Fruit fly (Drosophila melanogaster) whole organism, embryonic: ENCODE results near the gene Csk.

Experiments
- Adf1 ChIP-seq: fragments of 200-800 bp; sonication (Bioruptor generic); IDR thresholded peaks from 2 replicates; pipeline ENCODE4 v1.3.6; 2022; ENCODE audit warnings: missing biosample characterization, missing genetic modification characterization
- B-H2 ChIP-seq: fragments of 200-800 bp; sonication (Bioruptor generic); optimal IDR thresholded peaks from 2 replicates; lab custom pipeline; 2018; ENCODE audit warnings: missing biosample characterization, mild to moderate bottlenecking, missing genetic modification characterization
- CG11085 ChIP-seq: fragments of 200-800 bp; sonication (Bioruptor generic); IDR thresholded peaks from 2 replicates; pipeline ENCODE4 v1.3.6; 2022; ENCODE audit warnings: missing biosample characterization, missing genetic modification characterization
- CG12071 ChIP-seq: fragments of 200-800 bp; sonication (Bioruptor generic); optimal IDR thresholded peaks from 3 replicates; lab custom pipeline; 2018; ENCODE audit warnings: missing biosample characterization, mild to moderate bottlenecking, missing genetic modification characterization
- CG13624 ChIP-seq: fragments of 200-800 bp; sonication (Bioruptor generic); optimal IDR thresholded peaks from 2 replicates; lab custom pipeline; 2016; ENCODE audit warnings: missing biosample characterization, missing genetic modification characterization
- CG14965 ChIP-seq: fragments of 200-800 bp; sonication (Bioruptor generic); optimal IDR thresholded peaks from 2 replicates; lab custom pipeline; 2016; ENCODE audit warnings: missing biosample characterization, missing genetic modification characterization, borderline replicate concordance
- CG16863 ChIP-seq: fragments of 200-800 bp; sonication (Bioruptor generic); optimal IDR thresholded peaks from 3 replicates; lab custom pipeline; 2016; ENCODE audit warnings: missing biosample characterization, missing genetic modification characterization
- CG3281 ChIP-seq: fragments of 200-800 bp; sonication (Bioruptor generic); optimal IDR thresholded peaks from 3 replicates; lab custom pipeline; 2017; ENCODE audit warnings: missing biosample characterization, mild to moderate bottlenecking, missing genetic modification characterization
- CG34376 ChIP-seq: fragments of 200-800 bp; sonication (Bioruptor generic); optimal IDR thresholded peaks from 2 replicates; lab custom pipeline; 2018; ENCODE audit warnings: missing biosample characterization, mild to moderate bottlenecking, missing genetic modification characterization
- CG43689 ChIP-seq: fragments of 200-800 bp; sonication (Bioruptor generic); IDR thresholded peaks from 2 replicates; pipeline ENCODE4 v1.3.6; 2022; ENCODE audit warnings: missing biosample characterization, missing genetic modification characterization
- CG6654 ChIP-seq: fragments of 200-800 bp; sonication (Bioruptor generic); optimal IDR thresholded peaks from 2 replicates; lab custom pipeline; 2017; ENCODE audit warnings: missing biosample characterization, mild to moderate bottlenecking, missing genetic modification characterization
- CG6765 ChIP-seq: fragments of 200-800 bp; sonication (Bioruptor generic); optimal IDR thresholded peaks from 3 replicates; lab custom pipeline; 2017; ENCODE audit warnings: missing biosample characterization, mild to moderate bottlenecking, missing genetic modification characterization
- CkIIα-i1 ChIP-seq: fragments of 200-800 bp; sonication (Bioruptor generic); IDR thresholded peaks from 2 replicates; pipeline ENCODE4 v1.3.6; 2022; ENCODE audit warnings: missing biosample characterization, missing genetic modification characterization
- CrebB ChIP-seq: fragments of 200-800 bp; sonication (Bioruptor generic); optimal IDR thresholded peaks from 3 replicates; lab custom pipeline; 2018; ENCODE audit warnings: missing biosample characterization, mild to moderate bottlenecking, missing genetic modification characterization
- Dfd ChIP-seq, 2 experiments: fragments of >200 bp; optimal IDR thresholded peaks; 2 replicates each; lab custom pipeline; 2017; ENCODE audit warnings: missing biosample characterization in 2 of 2, missing genetic modification characterization in 2 of 2
- GATAe ChIP-seq: fragments of 200-800 bp; sonication (Bioruptor generic); conservative IDR thresholded peaks from 2 replicates; pipeline ENCODE4 v1.3.6; 2022; ENCODE audit warnings: missing biosample characterization, missing genetic modification characterization
- HLH3B ChIP-seq: fragments of 200-800 bp; sonication (Bioruptor generic); IDR thresholded peaks from 2 replicates; pipeline ENCODE4 v1.3.6; 2022; ENCODE audit warnings: missing biosample characterization, missing genetic modification characterization
- Hr3 ChIP-seq: fragments of 200-800 bp; sonication (Bioruptor generic); optimal IDR thresholded peaks from 3 replicates; lab custom pipeline; 2016; ENCODE audit warnings: missing biosample characterization, missing genetic modification characterization
- Lim3 ChIP-seq: fragments of 200-800 bp; sonication (Bioruptor generic); IDR thresholded peaks from 2 replicates; pipeline ENCODE4 v1.3.6; 2022; ENCODE audit warnings: missing biosample characterization, missing genetic modification characterization
- Med ChIP-seq: fragments of 200-800 bp; sonication (Bioruptor generic); peaks from one replicate; lab custom pipeline; 2016; ENCODE audit warnings: missing biosample characterization, missing genetic modification characterization, mild to moderate bottlenecking, inconsistent platforms, moderate library complexity
- PHDP ChIP-seq: fragments of 200-800 bp; sonication (Bioruptor generic); optimal IDR thresholded peaks from 3 replicates; lab custom pipeline; 2018; ENCODE audit warnings: missing biosample characterization, mild to moderate bottlenecking, missing genetic modification characterization, moderate library complexity
- Pdp1 ChIP-seq, 2 experiments: fragments of 200-800 bp; sonication (Bioruptor generic); optimal IDR thresholded peaks; 3 replicates each; lab custom pipeline; 2016; ENCODE audit warnings: missing biosample characterization in 2 of 2, missing genetic modification characterization in 2 of 2, mild to moderate bottlenecking in 1 of 2, moderate library complexity in 1 of 2
- Usf ChIP-seq: fragments of 200-800 bp; sonication (Bioruptor generic); optimal IDR thresholded peaks from 2 replicates; lab custom pipeline; 2017; ENCODE audit warnings: missing genotype, missing biosample characterization, missing genetic modification characterization
- bbx ChIP-seq: fragments of 200-800 bp; sonication (Bioruptor generic); IDR thresholded peaks from 2 replicates; pipeline ENCODE4 v1.3.6; 2022; ENCODE audit warnings: missing biosample characterization, missing genetic modification characterization; ENCODE audit not compliant: partially characterized antibody
- cato ChIP-seq: fragments of 200-800 bp; sonication (Bioruptor generic); optimal IDR thresholded peaks from 2 replicates; lab custom pipeline; 2016; ENCODE audit warnings: missing biosample characterization, missing genetic modification characterization, borderline replicate concordance
- eve ChIP-seq, 2 experiments: fragments of >200 bp; optimal IDR thresholded peaks; 2 replicates each; lab custom pipeline; 2017; ENCODE audit warnings: missing biosample characterization in 2 of 2, missing genetic modification characterization in 2 of 2
- exex ChIP-seq: fragments of 200-800 bp; sonication (Bioruptor generic); optimal IDR thresholded peaks from 4 replicates; lab custom pipeline; 2018; ENCODE audit warnings: missing biosample characterization, mild to moderate bottlenecking, missing genetic modification characterization, moderate library complexity
- ftz-f1 ChIP-seq: fragments of 200-800 bp; sonication (Bioruptor generic); optimal IDR thresholded peaks from 2 replicates; lab custom pipeline; 2016; ENCODE audit warnings: missing biosample characterization, missing genetic modification characterization
- grn ChIP-seq: fragments of 200-800 bp; sonication (Bioruptor generic); optimal IDR thresholded peaks from 3 replicates; lab custom pipeline; 2017; ENCODE audit warnings: missing biosample characterization, missing genetic modification characterization
- gro ChIP-seq: fragments of 200-800 bp; sonication (Bioruptor generic); optimal IDR thresholded peaks from 2 replicates; lab custom pipeline; 2016; ENCODE audit warnings: missing biosample characterization, missing genetic modification characterization
- mirr ChIP-seq: fragments of 200-800 bp; sonication (Bioruptor generic); optimal IDR thresholded peaks from 3 replicates; lab custom pipeline; 2018; ENCODE audit warnings: missing biosample characterization, mild to moderate bottlenecking, missing genetic modification characterization
- sd ChIP-seq: fragments of 200-800 bp; sonication (Bioruptor generic); optimal IDR thresholded peaks from 3 replicates; lab custom pipeline; 2018; ENCODE audit warnings: missing biosample characterization, mild to moderate bottlenecking, missing genetic modification characterization, moderate library complexity
- sr ChIP-seq: fragments of 200-800 bp; sonication (Bioruptor generic); IDR thresholded peaks from 3 replicates; pipeline ENCODE4 v1.3.6; 2022; ENCODE audit warnings: missing biosample characterization, missing genetic modification characterization
- sug ChIP-seq: fragments of 200-800 bp; optimal IDR thresholded peaks from 2 replicates; lab custom pipeline; 2019; ENCODE audit warnings: missing biosample characterization, mild to moderate bottlenecking, missing genetic modification characterization, moderate library complexity
- tap ChIP-seq: fragments of 200-800 bp; optimal IDR thresholded peaks from 3 replicates; lab custom pipeline; 2019; ENCODE audit warnings: missing biosample characterization, mild to moderate bottlenecking, missing genetic modification characterization, moderate library complexity
- tup ChIP-seq: fragments of 200-800 bp; sonication (Bioruptor generic); optimal IDR thresholded peaks from 2 replicates; lab custom pipeline; 2016; ENCODE audit warnings: missing biosample characterization, mild to moderate bottlenecking, missing genetic modification characterization, moderate library complexity
- z ChIP-seq: fragments of 200-800 bp; sonication (Bioruptor generic); IDR thresholded peaks from 3 replicates; pipeline ENCODE4 v1.3.6; 2022; ENCODE audit warnings: missing biosample characterization, missing genetic modification characterization
- zf30C ChIP-seq: fragments of 200-800 bp; sonication (Bioruptor generic); optimal IDR thresholded peaks from 3 replicates; lab custom pipeline; 2018; ENCODE audit warnings: missing biosample characterization, mild to moderate bottlenecking, missing genetic modification characterization

Csk gene

DNA sequence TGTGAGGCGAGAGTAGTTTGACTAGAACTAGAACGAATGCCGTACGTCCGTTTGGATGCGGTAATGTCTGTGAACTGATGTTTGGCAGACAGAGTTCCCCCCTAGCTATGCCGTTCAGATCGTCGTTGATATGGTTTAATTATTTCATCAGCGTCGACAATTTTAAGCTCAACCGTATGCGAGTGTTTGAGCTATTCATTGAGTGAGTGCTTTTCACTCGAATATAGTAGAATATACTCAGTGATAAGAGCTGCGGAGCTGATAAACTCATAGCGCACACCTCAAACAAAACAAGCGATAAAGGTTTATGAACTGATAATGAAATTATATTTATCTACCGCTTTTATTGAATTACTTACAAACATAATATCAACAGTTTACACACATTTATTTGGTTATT lies 37.5 kb upstream of the Csk start, which contains the start of gene CG6834 (continued):
- TF ChIP-seq gro (no peak), z (GFP tag; lab: Robert Waterston, UW) (peak; percentile 94), Lim3 (GFP tag; lab: Robert Waterston, UW) (no peak), eve (GFP tag; optimal IDR thresholded peaks at IDR 0.05; lab: Kevin White, UChicago) (peak in 1 of 2 experiments; percentile 45), B-H2 (GFP tag; lab: Kevin White, UChicago) (peak; percentile 20), CrebB (tag; lab: Kevin White, UChicago) (peak; percentile 62), HLH3B (GFP tag; lab: Robert Waterston, UW) (no peak), CG13624 (GFP tag; lab: Kevin White, UChicago) (peak; percentile 19), CG6765 (GFP tag; lab: Kevin White, UChicago) (no peak), CkIIα-i1 (GFP tag; lab: Robert Waterston, UW) (no peak)

DNA sequence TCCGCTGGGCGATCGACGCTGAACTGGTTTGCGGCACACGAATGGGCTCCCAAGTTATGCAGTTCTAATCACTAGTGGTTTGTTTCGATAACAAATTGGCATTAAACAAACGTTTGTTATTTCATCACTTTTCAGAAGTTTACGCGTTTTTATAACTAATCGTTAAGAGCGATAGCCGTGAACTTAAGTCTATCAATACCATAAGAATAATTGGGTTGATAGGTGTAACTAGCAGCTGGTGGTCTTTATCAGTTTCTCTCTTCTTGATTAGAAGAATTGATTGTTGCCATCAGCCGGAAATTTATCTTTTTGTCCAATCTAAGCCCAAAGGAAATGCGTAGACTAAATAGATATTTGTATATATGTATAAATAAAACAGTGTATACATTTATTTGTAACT lies 33.8 kb upstream of the Csk start, which contains the start of gene CG6830:
CG6830 (minus strand) TSS at position 27 of the 400 bp plus-strand sequence.
- TF ChIP-seq tap: no peak
- TF ChIP-seq sug (tag; lab: Kevin White, UChicago): peak; percentile 87
- TF ChIP-seq grn (GFP tag; lab: Kevin White, UChicago): peak; percentile 12
- peak in 1 of 2 experiments; percentile 4 for TF ChIP-seq Pdp1 (GFP tag; optimal IDR thresholded peaks at IDR 0.05; lab: Kevin White, UChicago)
- TF ChIP-seq sr (GFP tag; lab: Robert Waterston, UW): no peak
- TF ChIP-seq CG6654 (GFP tag; lab: Kevin White, UChicago): no peak
- TF ChIP-seq CG16863 (GFP tag; lab: Kevin White, UChicago): no peak
- peak; percentile 62 for TF ChIP-seq exex

DNA sequence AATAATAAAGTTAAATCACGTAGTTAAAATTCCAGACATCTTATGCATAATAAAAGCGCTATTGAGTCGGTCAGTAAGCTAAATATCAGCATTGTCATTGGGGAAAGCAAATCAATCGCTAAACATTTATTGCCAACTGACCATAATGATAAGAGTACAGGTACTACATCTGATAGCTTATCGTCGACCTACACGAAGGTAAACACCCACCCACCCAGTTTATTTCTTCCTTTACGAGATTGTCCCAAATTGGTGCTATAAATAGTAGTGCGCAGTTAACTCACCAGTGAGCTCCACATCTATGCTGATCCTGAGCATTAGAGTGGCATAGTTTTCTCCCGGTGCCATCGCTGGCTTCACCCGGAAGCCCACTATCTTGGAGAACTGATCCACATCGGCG lies 33.2 kb upstream of the Csk start:
- TF ChIP-seq CG12071 (GFP tag; lab: Kevin White, UChicago): peak; percentile 10
- peak; percentile 48 for TF ChIP-seq mirr (GFP tag; lab: Kevin White, UChicago)
- no peak for TF ChIP-seq Adf1 (GFP tag; lab: Robert Waterston, UW)
- TF ChIP-seq bbx (GFP tag; lab: Robert Waterston, UW): no peak
- TF ChIP-seq Hr3: no peak
- TF ChIP-seq PHDP: no peak
- peak; percentile 97 for TF ChIP-seq sug (tag; lab: Kevin White, UChicago)
- no peak for TF ChIP-seq CG14965 (GFP tag; lab: Kevin White, UChicago)
- peak; percentile 51 for TF ChIP-seq GATAe (GFP tag; lab: Robert Waterston, UW)
- no peak for TF ChIP-seq Usf (GFP tag; lab: Kevin White, UChicago)
- TF ChIP-seq CG11085 (GFP tag; lab: Robert Waterston, UW): no peak
- peak; percentile 76 for TF ChIP-seq exex
- peak; percentile 37 for TF ChIP-seq CG34376 (GFP tag; lab: Kevin White, UChicago)
- peak; percentile 2 for TF ChIP-seq Med
- TF ChIP-seq zf30C (GFP tag; lab: Kevin White, UChicago): no peak
- TF ChIP-seq cato (GFP tag; lab: Kevin White, UChicago): no peak
- no peak for TF ChIP-seq Dfd (GFP tag; optimal IDR thresholded peaks at IDR 0.05; lab: Kevin White, UChicago)
- peak; percentile 8 for TF ChIP-seq CG3281
- TF ChIP-seq grn (GFP tag; lab: Kevin White, UChicago): peak; percentile 42
- TF ChIP-seq ftz-f1 (GFP tag; lab: Kevin White, UChicago): no peak
- TF ChIP-seq sd (tag; lab: Kevin White, UChicago): peak; percentile 37
- TF ChIP-seq tup: no peak
- no peak for TF ChIP-seq CG43689 (GFP tag; lab: Robert Waterston, UW)
